Worm (Caenorhabditis elegans) whole organism, midembryonic: Measurements from ENCODE around the gene str-178.

Source experiments
- cog-1 ChIP-seq: sonication (generic microtip); optimal IDR thresholded peaks from 2 replicates; lab custom pipeline; 2016; ENCODE audit warnings: missing genetic modification characterization, missing compliant biosample characterization
- flt-1 ChIP-seq: fragments of 200-800 bp; sonication (Bioruptor generic); IDR thresholded peaks from 2 replicates; pipeline ENCODE4 v1.3.6; 2022; ENCODE audit warnings: missing genetic modification characterization, missing compliant biosample characterization

- TF ChIP-seq flt-1 (GFP tag; lab: Robert Waterston, UW) (no peak), cog-1 (no peak)
Measured at ce11 chrV:12727104-12727637, 10.8 kb upstream of the str-178 start, which contains the start of gene R11D1.13.
